Fruit fly (Drosophila melanogaster) whole organism, embryonic: ENCODE results near the gene Zw.
A peak's percentile ranks its signal among the peaks of the same experiment; 100 is the strongest.

Source experiments
- CG16779 ChIP-seq: fragments of 200-800 bp; sonication (Bioruptor generic); IDR thresholded peaks from 2 replicates; pipeline ENCODE4 v1.3.6; 2022; ENCODE audit warnings: missing biosample characterization, missing genetic modification characterization
- Hr3 ChIP-seq: fragments of 200-800 bp; sonication (Bioruptor generic); optimal IDR thresholded peaks from 3 replicates; lab custom pipeline; 2016; ENCODE audit warnings: missing biosample characterization, missing genetic modification characterization
- bsh ChIP-seq, 2 experiments: fragments of 200-800 bp; sonication (Bioruptor generic); optimal IDR thresholded peaks; 2 replicates each; lab custom pipeline; 2017 to 2018; ENCODE audit warnings: mild to moderate bottlenecking in 2 of 2, missing biosample characterization in 2 of 2, missing genetic modification characterization in 2 of 2, moderate library complexity in 1 of 2

dm6 chrX:19694792-19695558 is 27.9 kb downstream of the Zw start, which contains the start of gene CG14229:
- TF ChIP-seq CG16779 (GFP tag; lab: Robert Waterston, UW): no peak
- TF ChIP-seq Hr3: no peak
- peak in 1 of 2 experiments; percentile 11 for TF ChIP-seq bsh (GFP tag; optimal IDR thresholded peaks at IDR 0.05; lab: Kevin White, UChicago)
